Worm (Caenorhabditis elegans): Measurements from ENCODE around the gene T16G12.13.

T16G12.13 gene

DNA sequence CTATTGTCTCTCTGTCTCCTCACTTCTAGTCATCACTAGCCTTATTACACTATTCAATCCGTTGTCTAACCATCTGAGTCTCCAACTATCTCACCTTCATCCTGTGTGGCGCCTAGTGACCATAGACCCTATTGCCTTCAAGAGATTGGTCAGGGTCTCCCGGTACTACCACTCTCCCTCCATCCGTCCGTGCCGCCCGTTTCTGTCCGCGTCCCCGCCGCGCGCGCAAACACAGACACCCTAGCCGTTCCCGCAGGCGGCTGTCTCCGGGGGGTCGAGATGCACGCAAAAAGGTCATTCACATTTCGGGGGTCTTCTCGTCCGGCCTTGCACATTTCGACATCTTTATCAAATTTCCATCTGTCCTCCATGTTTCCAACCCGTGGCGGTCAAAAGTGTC lies 33.9 kb downstream of the T16G12.13 start:
- TF ChIP-seq zfh-2 (GFP tag; conservative IDR thresholded peaks at IDR 0.05), result peak; percentile 96
- TF ChIP-seq egl-44 (GFP tag; IDR thresholded peaks at IDR 0.05), result no peak
- peak; percentile 31; the same call in 1 of the 2 replicates for TF ChIP-seq hmg-1.2 (GFP tag; IDR thresholded peaks at IDR 0.05)
- TF ChIP-seq ekl-4 (GFP tag; IDR thresholded peaks at IDR 0.05), result 0 out of 2 replicates have a peak, but pooled peaks have one; percentile 64
- TF ChIP-seq F52B5.7 (tag; optimal IDR thresholded peaks at IDR 0.05), result no peak
- TF ChIP-seq B0336.3 (GFP tag; IDR thresholded peaks at IDR 0.05), result no peak
- TF ChIP-seq snpc-4 (GFP tag; optimal IDR thresholded peaks at IDR 0.05), result no peak
- no peak for TF ChIP-seq snpc-4 (tag; optimal IDR thresholded peaks at IDR 0.05)
- TF ChIP-seq ceh-79 (tag; optimal IDR thresholded peaks at IDR 0.05), result no peak
- 0 out of 2 replicates have a peak, but pooled peaks have one; percentile 57 for TF ChIP-seq nhr-120 (GFP tag; IDR thresholded peaks at IDR 0.05)
- TF ChIP-seq chd-7 (tag; optimal IDR thresholded peaks at IDR 0.05), result peak; percentile 23
- TF ChIP-seq cebp-1 (GFP tag; IDR thresholded peaks at IDR 0.05), result no peak
- peak; percentile 29 for TF ChIP-seq cebp-1 (tag; optimal IDR thresholded peaks at IDR 0.05)
- peak; percentile 52; the same call in 1 of the 2 replicates for TF ChIP-seq madf-6 (GFP tag; IDR thresholded peaks at IDR 0.05)
- TF ChIP-seq ama-1 (optimal IDR thresholded peaks at IDR 0.05), result no peak
- TF ChIP-seq ama-1 (GFP tag; optimal IDR thresholded peaks at IDR 0.05), result no peak
- TF ChIP-seq lin-26 (GFP tag; IDR thresholded peaks at IDR 0.05), result 0 out of 2 replicates have a peak, but pooled peaks have one; percentile 24
- peak; percentile 88 for TF ChIP-seq egrh-3 (GFP tag; IDR thresholded peaks at IDR 0.05)
- TF ChIP-seq hlh-12 (tag; optimal IDR thresholded peaks at IDR 0.05), result no peak
- no peak for TF ChIP-seq mxl-1 (tag; optimal IDR thresholded peaks at IDR 0.05)
- TF ChIP-seq tlf-1 (GFP tag; optimal IDR thresholded peaks at IDR 0.05), result no peak
- TF ChIP-seq dox-1 (GFP tag; IDR thresholded peaks at IDR 0.05), result peak; percentile 13; the same call in 1 of the 2 replicates
- no peak for TF ChIP-seq attf-5 (GFP tag; optimal IDR thresholded peaks at IDR 0.05)
- peak; percentile 35 for TF ChIP-seq efl-1 (GFP tag; optimal IDR thresholded peaks at IDR 0.05)
- TF ChIP-seq madf-3 (GFP tag; IDR thresholded peaks at IDR 0.05), result 0 out of 2 replicates have a peak, but pooled peaks have one; percentile 51
- TF ChIP-seq K12H6.12 (tag; optimal IDR thresholded peaks at IDR 0.05), result no peak
- TF ChIP-seq ccch-3 (GFP tag; optimal IDR thresholded peaks at IDR 0.05), result no peak
- TF ChIP-seq atf-7 (tag; optimal IDR thresholded peaks at IDR 0.05), result no peak
- TF ChIP-seq bed-2 (GFP tag; IDR thresholded peaks at IDR 0.05), result 0 out of 2 replicates have a peak, but pooled peaks have one; percentile 68
- peak; percentile 66; the same call in 1 of the 2 replicates for TF ChIP-seq nfyb-1 (GFP tag; IDR thresholded peaks at IDR 0.05)

DNA sequence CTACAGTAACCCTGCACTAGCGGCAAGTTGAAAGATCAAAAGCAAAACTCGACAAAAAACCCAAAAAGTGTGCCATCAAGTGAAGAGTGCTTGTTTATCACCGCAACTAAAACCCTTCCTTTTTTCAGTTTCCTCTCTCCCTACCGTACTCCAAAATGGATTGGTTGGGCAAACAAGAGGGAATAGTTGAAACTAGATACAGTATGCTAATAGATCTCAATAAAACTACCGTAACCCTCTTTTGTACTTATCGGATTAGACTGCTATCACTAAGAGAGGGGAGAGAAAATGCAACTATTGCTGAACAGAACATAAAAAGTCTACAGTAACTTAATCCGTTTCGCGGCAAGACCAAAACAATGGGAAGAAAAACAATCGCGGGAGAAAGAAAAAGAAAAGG lies 34.7 kb downstream of the T16G12.13 start:
- TF ChIP-seq cebp-1 (GFP tag; IDR thresholded peaks at IDR 0.05) (no peak), cebp-1 (tag; optimal IDR thresholded peaks at IDR 0.05) (no peak), nfya-2 (GFP tag; IDR thresholded peaks at IDR 0.05) (0 out of 2 replicates have a peak, but pooled peaks have one; percentile 26)

DNA sequence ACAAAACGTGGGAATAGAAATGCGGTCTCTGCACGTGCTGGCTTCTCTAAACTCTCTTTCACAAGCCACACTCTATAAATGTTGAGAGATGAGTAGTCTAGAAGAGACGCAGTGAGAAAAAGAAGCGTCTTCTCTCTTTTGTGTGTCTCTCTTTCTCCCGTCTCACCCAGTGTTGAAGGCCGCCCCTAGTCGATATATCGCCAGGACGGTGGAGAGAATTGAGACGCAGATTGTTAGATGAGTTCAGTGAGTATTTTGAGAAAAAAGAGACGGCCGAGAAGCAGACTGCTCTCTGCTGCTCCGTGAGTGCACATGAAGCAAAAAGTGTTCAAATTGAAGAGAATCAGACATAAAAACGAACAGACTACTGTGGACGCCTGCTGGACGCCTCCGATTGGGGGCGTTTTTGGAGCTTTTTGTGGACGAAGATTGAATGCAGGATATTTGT lies 35.9 kb downstream of the T16G12.13 start:
- TF ChIP-seq ztf-25 (GFP tag; IDR thresholded peaks at IDR 0.05) (no peak), Y67H2A.10 (GFP tag; conservative IDR thresholded peaks at IDR 0.05) (no peak), xnd-1 (tag; optimal IDR thresholded peaks at IDR 0.05) (no peak), T07F8.4 (tag; optimal IDR thresholded peaks at IDR 0.05) (no peak), mes-4 (tag; optimal IDR thresholded peaks at IDR 0.05) (no peak), Y79H2A.3 (GFP tag; conservative IDR thresholded peaks at IDR 0.05) (no peak), lin-54 (GFP tag; optimal IDR thresholded peaks at IDR 0.05) (peak; percentile 66), repo-1 (tag; optimal IDR thresholded peaks at IDR 0.05) (peak; percentile 40), snpc-1.3 (tag; optimal IDR thresholded peaks at IDR 0.05; ENCODE audit: insufficient read depth) (no peak), F37B4.10 (GFP tag; IDR thresholded peaks at IDR 0.05) (no peak), ztf-26 (tag; optimal IDR thresholded peaks at IDR 0.05) (peak; percentile 59), K12H6.12 (tag; optimal IDR thresholded peaks at IDR 0.05) (peak; percentile 92), him-1 (tag; optimal IDR thresholded peaks at IDR 0.05) (no peak), F22D6.2 (tag; optimal IDR thresholded peaks at IDR 0.05) (no peak), nfyb-1 (GFP tag; IDR thresholded peaks at IDR 0.05) (peak; percentile 91), F52B5.7 (tag; optimal IDR thresholded peaks at IDR 0.05) (no peak), ztf-6 (GFP tag; IDR thresholded peaks at IDR 0.05) (no peak), ama-1 (optimal IDR thresholded peaks at IDR 0.05) (no peak), ama-1 (GFP tag; optimal IDR thresholded peaks at IDR 0.05) (no peak), ceh-40 (GFP tag; IDR thresholded peaks at IDR 0.05) (no peak), nfya-2 (GFP tag; IDR thresholded peaks at IDR 0.05) (no peak), F57A8.1 (GFP tag; optimal IDR thresholded peaks at IDR 0.05) (no peak), bed-1 (GFP tag; IDR thresholded peaks at IDR 0.05) (no peak), attf-5 (GFP tag; optimal IDR thresholded peaks at IDR 0.05) (peak; percentile 95)

All from whole organism, young adult.